Fruit fly (Drosophila melanogaster): ENCODE results near the gene CG4098.

The CG4098 gene

dm6 chr3L:16580049-16580448, 29.1 kb downstream of the CG4098 start, which contains the start of gene nxf2 (continued):
- no peak for TF ChIP-seq gsb-n (tag; optimal IDR thresholded peaks at IDR 0.05)
- TF ChIP-seq amos (GFP tag; IDR thresholded peaks at IDR 0.05; ENCODE audit: partially characterized antibody) = peak; percentile 65
- no peak for TF ChIP-seq CG43689 (GFP tag; IDR thresholded peaks at IDR 0.05)
- TF ChIP-seq CG1832 (GFP tag; optimal IDR thresholded peaks at IDR 0.05) = no peak
- no peak for TF ChIP-seq dm (GFP tag; optimal IDR thresholded peaks at IDR 0.05)
- no peak for TF ChIP-seq CG7271 (tag; optimal IDR thresholded peaks at IDR 0.05)
- TF ChIP-seq D (optimal IDR thresholded peaks at IDR 0.05) = no peak
- no peak for TF ChIP-seq D (GFP tag; optimal IDR thresholded peaks at IDR 0.05)
- TF ChIP-seq tgo (GFP tag; IDR thresholded peaks at IDR 0.05) = no peak
- TF ChIP-seq CG14710 (tag; optimal IDR thresholded peaks at IDR 0.05) = peak; percentile 12
- TF ChIP-seq CG17912 (GFP tag; optimal IDR thresholded peaks at IDR 0.05) = no peak
- no peak for TF ChIP-seq seq (GFP tag; IDR thresholded peaks at IDR 0.05)
- no peak for TF ChIP-seq CG15011 (GFP tag; optimal IDR thresholded peaks at IDR 0.05)
- TF ChIP-seq ro (GFP tag; IDR thresholded peaks at IDR 0.05) = no peak
- no peak for TF ChIP-seq CG9437 (GFP tag; optimal IDR thresholded peaks at IDR 0.05)
- no peak for TF ChIP-seq row (GFP tag; IDR thresholded peaks at IDR 0.05)
- no peak for TF ChIP-seq slbo (GFP tag; IDR thresholded peaks at IDR 0.05)
- peak; percentile 38; the same call in 1 of the 2 replicates for TF ChIP-seq Dref (GFP tag; IDR thresholded peaks at IDR 0.05)
- TF ChIP-seq Dip3 (GFP tag; optimal IDR thresholded peaks at IDR 0.05) = no peak
- TF ChIP-seq CoRest (tag; optimal IDR thresholded peaks at IDR 0.05) = no peak
- peak; percentile 25 for TF ChIP-seq stwl (tag; optimal IDR thresholded peaks at IDR 0.05)
- no peak for TF ChIP-seq CG9727 (GFP tag; optimal IDR thresholded peaks at IDR 0.05)
- no peak for TF ChIP-seq C15 (GFP tag; IDR thresholded peaks at IDR 0.05)
- TF ChIP-seq mld (GFP tag; IDR thresholded peaks at IDR 0.05; ENCODE audit: partially characterized antibody) = 0 out of 3 replicates have a peak, but pooled peaks have one; percentile 6
- no peak for TF ChIP-seq CG1529 (GFP tag; optimal IDR thresholded peaks at IDR 0.05)
- no peak for TF ChIP-seq CG8944 (GFP tag; optimal IDR thresholded peaks at IDR 0.05)
- TF ChIP-seq Myb (GFP tag; optimal IDR thresholded peaks at IDR 0.05) = peak; percentile 54
- no peak for TF ChIP-seq emc (GFP tag; optimal IDR thresholded peaks at IDR 0.05)
- 0 out of 2 replicates have a peak, but pooled peaks have one; percentile 25 for TF ChIP-seq Xrp1 (GFP tag; IDR thresholded peaks at IDR 0.05)
- TF ChIP-seq E2f2 (GFP tag; IDR thresholded peaks at IDR 0.05) = no peak
- TF ChIP-seq CG12744 (GFP tag; optimal IDR thresholded peaks at IDR 0.05) = no peak
- TF ChIP-seq BEAF-32 (GFP tag; optimal IDR thresholded peaks at IDR 0.05) = peak; percentile 61
- no peak for TF ChIP-seq jumu (GFP tag; optimal IDR thresholded peaks at IDR 0.05)
- no peak for TF ChIP-seq odd (GFP tag; optimal IDR thresholded peaks at IDR 0.05)
- TF ChIP-seq CG8290 (GFP tag; optimal IDR thresholded peaks at IDR 0.05) = no peak
- no peak for TF ChIP-seq CG8290 (tag; optimal IDR thresholded peaks at IDR 0.05)
- TF ChIP-seq Tbp (GFP tag; optimal IDR thresholded peaks at IDR 0.05) = no peak
- no peak for TF ChIP-seq Meics (GFP tag; optimal IDR thresholded peaks at IDR 0.05)
- TF ChIP-seq CG4820 (GFP tag; optimal IDR thresholded peaks at IDR 0.05) = no peak
- peak; percentile 30; the same call in 1 of the 3 replicates for TF ChIP-seq CG34224 (GFP tag; IDR thresholded peaks at IDR 0.05; ENCODE audit: partially characterized antibody)
- TF ChIP-seq dan (GFP tag; IDR thresholded peaks at IDR 0.05) = no peak
- TF ChIP-seq CG18764 (GFP tag; optimal IDR thresholded peaks at IDR 0.05) = no peak
- TF ChIP-seq fd3F (GFP tag; optimal IDR thresholded peaks at IDR 0.05) = no peak
- no peak for TF ChIP-seq Max (GFP tag; optimal IDR thresholded peaks at IDR 0.05)
- TF ChIP-seq nerfin-2 (GFP tag; IDR thresholded peaks at IDR 0.05; ENCODE audit: partially characterized antibody) = no peak
- no peak for TF ChIP-seq gce (GFP tag; IDR thresholded peaks at IDR 0.05)
- no peak for TF ChIP-seq nmo (GFP tag; optimal IDR thresholded peaks at IDR 0.05)
- TF ChIP-seq CG13287 (GFP tag; IDR thresholded peaks at IDR 0.05; ENCODE audit: partially characterized antibody) = peak; percentile 47
- no peak for TF ChIP-seq fu2 (GFP tag; optimal IDR thresholded peaks at IDR 0.05)
- no peak for TF ChIP-seq esg (GFP tag; conservative IDR thresholded peaks at IDR 0.05)
- no peak for TF ChIP-seq zen (tag; optimal IDR thresholded peaks at IDR 0.05)
- TF ChIP-seq CG2712 (tag; optimal IDR thresholded peaks at IDR 0.05) = no peak
